Worm (Caenorhabditis elegans): ENCODE measurements around the gene ZK328.6.

DNA sequence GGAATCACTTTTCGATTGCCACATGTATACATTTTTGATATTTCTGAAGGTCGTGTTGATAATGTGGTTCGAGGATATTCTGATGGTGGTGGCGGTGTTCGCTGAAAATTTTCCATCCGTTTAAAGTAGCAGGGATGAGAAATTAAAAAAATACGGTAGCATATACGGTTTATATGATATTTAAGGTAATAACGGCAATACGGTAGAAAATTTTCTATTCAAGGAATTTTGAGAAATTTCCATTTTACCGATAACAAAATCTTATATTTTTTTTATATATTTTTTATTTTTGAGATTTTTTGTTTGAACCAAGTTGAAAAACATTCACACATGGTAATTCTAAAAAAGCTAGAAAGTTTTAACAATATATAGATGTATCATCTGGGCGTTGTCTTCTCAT, at the start of gene ZK328.6:
- no peak for TF ChIP-seq nhr-12 (tag; optimal IDR thresholded peaks at IDR 0.05)
- TF ChIP-seq lin-39 (tag; optimal IDR thresholded peaks at IDR 0.05): no peak
- no peak for TF ChIP-seq fos-1 (tag; optimal IDR thresholded peaks at IDR 0.05)
- no peak for TF ChIP-seq lin-13 (GFP tag; optimal IDR thresholded peaks at IDR 0.05)
- no peak for TF ChIP-seq zag-1 (tag; optimal IDR thresholded peaks at IDR 0.05)
- TF ChIP-seq mbf-1 (tag; optimal IDR thresholded peaks at IDR 0.05): no peak
- TF ChIP-seq skn-1 (tag; optimal IDR thresholded peaks at IDR 0.05): no peak
- TF ChIP-seq egl-27 (tag; optimal IDR thresholded peaks at IDR 0.05): no peak
- TF ChIP-seq C34F6.9 (tag; optimal IDR thresholded peaks at IDR 0.05): no peak
- TF ChIP-seq aly-2 (tag; optimal IDR thresholded peaks at IDR 0.05): no peak
- no peak for TF ChIP-seq unc-62 (GFP tag; optimal IDR thresholded peaks at IDR 0.05)
- TF ChIP-seq mdl-1 (tag; optimal IDR thresholded peaks at IDR 0.05): no peak
- TF ChIP-seq snpc-4 (tag; optimal IDR thresholded peaks at IDR 0.05): no peak

All from whole organism, L2 larva.